Fruit fly (Drosophila melanogaster) whole organism, embryonic: ENCODE data around the gene Jhbp12.

ENCODE experiments used
- Aef1 ChIP-seq: fragments of 200-800 bp; sonication (Bioruptor generic); IDR thresholded peaks from 3 replicates; pipeline ENCODE4 v1.3.6; 2022; ENCODE audit warnings: missing biosample characterization, missing genetic modification characterization
- Asciz ChIP-seq: fragments of 200-800 bp; sonication (Bioruptor generic); optimal IDR thresholded peaks from 2 replicates; lab custom pipeline; 2017; ENCODE audit warnings: missing biosample characterization, mild to moderate bottlenecking, missing genetic modification characterization, missing genetic modification reagents
- Atf-2 ChIP-seq: fragments of 200-800 bp; sonication (Bioruptor generic); optimal IDR thresholded peaks from 2 replicates; lab custom pipeline; 2016; ENCODE audit warnings: missing biosample characterization, missing genetic modification characterization
- B-H1 ChIP-seq: fragments of 200-800 bp; sonication (Bioruptor generic); IDR thresholded peaks from 3 replicates; pipeline ENCODE4 v1.3.6; 2022; ENCODE audit warnings: missing biosample characterization, missing genetic modification characterization
- Blimp-1 ChIP-seq: fragments of 200-800 bp; sonication (Bioruptor generic); optimal IDR thresholded peaks from 3 replicates; lab custom pipeline; 2018; ENCODE audit warnings: missing biosample characterization, missing genetic modification characterization, mild to moderate bottlenecking, moderate library complexity, missing genetic modification reagents
- CG12219 ChIP-seq: fragments of 200-800 bp; sonication (Bioruptor generic); optimal IDR thresholded peaks from 3 replicates; lab custom pipeline; 2018; ENCODE audit warnings: missing biosample characterization, mild to moderate bottlenecking, missing genetic modification characterization
- CG15011 ChIP-seq: fragments of 200-800 bp; sonication (Bioruptor generic); optimal IDR thresholded peaks from 3 replicates; lab custom pipeline; 2018; ENCODE audit warnings: missing biosample characterization, mild to moderate bottlenecking, missing genetic modification characterization
- CG17328 ChIP-seq: fragments of 200-800 bp; sonication (Bioruptor generic); IDR thresholded peaks from 2 replicates; pipeline ENCODE4 v1.3.6; 2022; ENCODE audit warnings: missing biosample characterization, missing genetic modification characterization
- CG17912 ChIP-seq: fragments of 200-800 bp; sonication (Bioruptor generic); optimal IDR thresholded peaks from 2 replicates; lab custom pipeline; 2018; ENCODE audit warnings: missing biosample characterization, mild to moderate bottlenecking, missing genetic modification characterization
- CG2116 ChIP-seq: fragments of 200-800 bp; sonication (Bioruptor generic); optimal IDR thresholded peaks from 3 replicates; lab custom pipeline; 2018; ENCODE audit warnings: missing biosample characterization, mild to moderate bottlenecking, missing genetic modification characterization
- CG32767 ChIP-seq: fragments of 200-800 bp; sonication (Bioruptor generic); IDR thresholded peaks from 2 replicates; pipeline ENCODE4 v1.3.6; 2022; ENCODE audit warnings: missing biosample characterization, missing genetic modification characterization
- CG32772 ChIP-seq: fragments of 200-800 bp; sonication (Bioruptor generic); IDR thresholded peaks from 2 replicates; pipeline ENCODE4 v1.3.6; 2022; ENCODE audit warnings: missing biosample characterization, missing genetic modification characterization
- CG4328 ChIP-seq: fragments of 200-800 bp; sonication (Bioruptor generic); optimal IDR thresholded peaks from 3 replicates; lab custom pipeline; 2017; ENCODE audit warnings: missing biosample characterization, missing genetic modification reagents, missing genetic modification characterization
- CG7357 ChIP-seq: fragments of 200-800 bp; sonication (Bioruptor generic); IDR thresholded peaks from 3 replicates; pipeline ENCODE4 v1.3.6; 2022; ENCODE audit warnings: missing biosample characterization, missing genetic modification characterization
- CG7928 ChIP-seq: fragments of 200-800 bp; sonication (Bioruptor generic); optimal IDR thresholded peaks from 2 replicates; lab custom pipeline; 2017; ENCODE audit warnings: missing biosample characterization, mild to moderate bottlenecking, missing genetic modification characterization
- CG9609 ChIP-seq: fragments of 200-800 bp; sonication (Bioruptor generic); optimal IDR thresholded peaks from 3 replicates; lab custom pipeline; 2016; ENCODE audit warnings: missing biosample characterization, missing genetic modification characterization
- CTCF ChIP-seq: fragments of 200-800 bp; sonication (Bioruptor generic); optimal IDR thresholded peaks from 2 replicates; lab custom pipeline; 2017; ENCODE audit warnings: missing biosample characterization, mild to moderate bottlenecking, missing genetic modification characterization, moderate library complexity
- Dp ChIP-seq: fragments of 200-800 bp; sonication (Bioruptor generic); optimal IDR thresholded peaks from 2 replicates; lab custom pipeline; 2018; ENCODE audit warnings: missing biosample characterization, mild to moderate bottlenecking, missing genetic modification characterization, moderate library complexity
- Dref ChIP-seq: fragments of 200-800 bp; sonication (Bioruptor generic); IDR thresholded peaks from 2 replicates; pipeline ENCODE4 v1.3.6; 2022; ENCODE audit warnings: missing biosample characterization, missing genetic modification characterization
- E2f2 ChIP-seq: fragments of 200-800 bp; sonication (Bioruptor generic); IDR thresholded peaks from 2 replicates; pipeline ENCODE4 v1.3.6; 2022; ENCODE audit warnings: missing biosample characterization, missing genetic modification characterization
- Ets65A ChIP-seq: fragments of 200-800 bp; sonication (Bioruptor generic); peaks from one replicate; lab custom pipeline; 2016; ENCODE audit warnings: missing biosample characterization, missing genetic modification characterization
- Fer3 ChIP-seq: fragments of 200-800 bp; sonication (Bioruptor generic); optimal IDR thresholded peaks from 2 replicates; lab custom pipeline; 2018; ENCODE audit warnings: missing biosample characterization, mild to moderate bottlenecking, missing genetic modification characterization, moderate library complexity
- H2.0 ChIP-seq: fragments of 200-800 bp; sonication (Bioruptor generic); IDR thresholded peaks from 2 replicates; pipeline ENCODE4 v1.3.6; 2022; ENCODE audit warnings: missing biosample characterization, missing genetic modification characterization
- Mrtf ChIP-seq: fragments of 200-800 bp; sonication (Bioruptor generic); IDR thresholded peaks from 3 replicates; pipeline ENCODE4 v1.3.6; 2022; ENCODE audit warnings: missing biosample characterization, missing genetic modification characterization
- NC2α ChIP-seq: fragments of 200-800 bp; sonication (Bioruptor generic); optimal IDR thresholded peaks from 2 replicates; lab custom pipeline; 2016; ENCODE audit warnings: missing biosample characterization, missing genetic modification characterization
- Trl ChIP-seq, 3 experiments: fragments of >200 bp in 2 of 3; fragments of 200-800 bp in 1 of 3; sonication (Bioruptor generic) in 1 of 3; optimal IDR thresholded peaks; 2 replicates in 1 of 3; 3 replicates in 2 of 3; lab custom pipeline; 2016 to 2017; ENCODE audit warnings: missing biosample characterization in 1 of 3, missing genetic modification characterization in 1 of 3
- Vsx1 ChIP-seq: fragments of 200-800 bp; sonication (Bioruptor generic); optimal IDR thresholded peaks from 2 replicates; lab custom pipeline; 2017; ENCODE audit warnings: missing biosample characterization, mild to moderate bottlenecking, missing genetic modification characterization, missing genetic modification reagents
- ash1 ChIP-seq: fragments of 200-800 bp; sonication (Bioruptor generic); optimal IDR thresholded peaks from 2 replicates; lab custom pipeline; 2018; ENCODE audit warnings: missing biosample characterization, mild to moderate bottlenecking, missing genetic modification characterization
- btn ChIP-seq: fragments of 200-800 bp; sonication (Bioruptor generic); optimal IDR thresholded peaks from 2 replicates; lab custom pipeline; 2016; ENCODE audit warnings: missing biosample characterization, missing genetic modification characterization
- crc ChIP-seq: fragments of 200-800 bp; sonication (Bioruptor generic); optimal IDR thresholded peaks from 2 replicates; lab custom pipeline; 2016; ENCODE audit warnings: missing biosample characterization, missing genetic modification characterization
- ewg ChIP-seq: fragments of 200-800 bp; sonication (Bioruptor generic); optimal IDR thresholded peaks from 3 replicates; lab custom pipeline; 2017; ENCODE audit warnings: mild to moderate bottlenecking, missing biosample characterization, missing genetic modification reagents, missing genetic modification characterization
- eyg ChIP-seq: fragments of 200-800 bp; sonication (Bioruptor generic); optimal IDR thresholded peaks from 3 replicates; lab custom pipeline; 2016; ENCODE audit warnings: missing biosample characterization, missing genetic modification characterization
- fd102C ChIP-seq: fragments of 200-800 bp; sonication (Bioruptor generic); optimal IDR thresholded peaks from 2 replicates; lab custom pipeline; 2018; ENCODE audit warnings: missing biosample characterization, mild to moderate bottlenecking, missing genetic modification characterization, moderate library complexity
- fu2 ChIP-seq: fragments of 200-800 bp; sonication (Bioruptor generic); optimal IDR thresholded peaks from 2 replicates; lab custom pipeline; 2016; ENCODE audit warnings: missing biosample characterization, missing genetic modification characterization
- grau ChIP-seq: fragments of 200-800 bp; optimal IDR thresholded peaks from 3 replicates; lab custom pipeline; 2019; ENCODE audit warnings: missing biosample characterization, mild to moderate bottlenecking, missing genetic modification characterization, moderate library complexity
- gsb-n ChIP-seq: fragments of 200-800 bp; sonication (Bioruptor generic); optimal IDR thresholded peaks from 3 replicates; lab custom pipeline; 2018; ENCODE audit warnings: missing biosample characterization, mild to moderate bottlenecking, missing genetic modification characterization
- jigr1 ChIP-seq: fragments of 200-800 bp; sonication (Bioruptor generic); IDR thresholded peaks from 3 replicates; pipeline ENCODE4 v1.3.6; 2022; ENCODE audit warnings: missing biosample characterization, missing genetic modification characterization
- nerfin-1 ChIP-seq: fragments of 200-800 bp; sonication (Bioruptor generic); optimal IDR thresholded peaks from 3 replicates; lab custom pipeline; 2019; ENCODE audit warnings: missing biosample characterization, mild to moderate bottlenecking, missing genetic modification characterization, moderate library complexity
- nmo ChIP-seq: fragments of 200-800 bp; sonication (Bioruptor generic); optimal IDR thresholded peaks from 2 replicates; lab custom pipeline; 2018; ENCODE audit warnings: missing biosample characterization, mild to moderate bottlenecking, missing genetic modification characterization, moderate library complexity
- nom ChIP-seq: fragments of 200-800 bp; sonication (Bioruptor generic); optimal IDR thresholded peaks from 2 replicates; lab custom pipeline; 2017; ENCODE audit warnings: missing biosample characterization, missing genetic modification characterization, mild to moderate bottlenecking, moderate library complexity, missing genetic modification reagents
- pita ChIP-seq: fragments of 200-800 bp; sonication (Bioruptor generic); optimal IDR thresholded peaks from 2 replicates; lab custom pipeline; 2017; ENCODE audit warnings: missing biosample characterization, mild to moderate bottlenecking, missing genetic modification characterization
- pzg ChIP-seq: fragments of 200-800 bp; sonication (Bioruptor generic); optimal IDR thresholded peaks from 3 replicates; lab custom pipeline; 2018; ENCODE audit warnings: missing biosample characterization, mild to moderate bottlenecking, missing genetic modification characterization, moderate library complexity
- rib ChIP-seq: fragments of 200-800 bp; sonication (Bioruptor generic); IDR thresholded peaks from 2 replicates; pipeline ENCODE4 v1.3.6; 2022; ENCODE audit warnings: missing biosample characterization, missing genetic modification characterization
- sd ChIP-seq: fragments of 200-800 bp; sonication (Bioruptor generic); optimal IDR thresholded peaks from 3 replicates; lab custom pipeline; 2018; ENCODE audit warnings: missing biosample characterization, mild to moderate bottlenecking, missing genetic modification characterization, moderate library complexity
- slbo ChIP-seq: fragments of 200-800 bp; sonication (Bioruptor generic); IDR thresholded peaks from 2 replicates; pipeline ENCODE4 v1.3.6; 2022; ENCODE audit warnings: missing biosample characterization, missing genetic modification characterization
- sr ChIP-seq: fragments of 200-800 bp; sonication (Bioruptor generic); IDR thresholded peaks from 3 replicates; pipeline ENCODE4 v1.3.6; 2022; ENCODE audit warnings: missing biosample characterization, missing genetic modification characterization
- tll ChIP-seq, 2 experiments: fragments of 200-800 bp in 1 of 2; fragments of >200 bp in 1 of 2; sonication (Bioruptor generic) in 1 of 2; optimal IDR thresholded peaks; 2 replicates each; lab custom pipeline; 2017 to 2019; ENCODE audit warnings: missing biosample characterization in 2 of 2, missing genetic modification characterization in 2 of 2, mild to moderate bottlenecking in 1 of 2, moderate library complexity in 1 of 2
- tup ChIP-seq: fragments of 200-800 bp; sonication (Bioruptor generic); optimal IDR thresholded peaks from 2 replicates; lab custom pipeline; 2016; ENCODE audit warnings: missing biosample characterization, mild to moderate bottlenecking, missing genetic modification characterization, moderate library complexity

Jhbp12 gene

dm6 chr3R:24496084-24496483 lies 28.5 kb upstream of the Jhbp12 start:
- TF ChIP-seq CG17912 (GFP tag; lab: Kevin White, UChicago), result no peak
- TF ChIP-seq CG32772 (GFP tag; lab: Robert Waterston, UW), result 0 out of 2 replicates have a peak, but pooled peaks have one; percentile 5
- no peak for TF ChIP-seq CG9609 (GFP tag; lab: Kevin White, UChicago)
- no peak for TF ChIP-seq CG17328 (GFP tag; lab: Robert Waterston, UW)
- peak; percentile 67 for TF ChIP-seq Ets65A
- no peak for TF ChIP-seq Blimp-1 (GFP tag; lab: Kevin White, UChicago)
- TF ChIP-seq, all 482 proteins: peak for 2

dm6 chr3R:24503627-24504026 lies 21.0 kb upstream of the Jhbp12 start:
- TF ChIP-seq tll (GFP tag; optimal IDR thresholded peaks at IDR 0.05; lab: Kevin White, UChicago), result no peak
- TF ChIP-seq Asciz, result no peak
- no peak for TF ChIP-seq sr (GFP tag; lab: Robert Waterston, UW)
- no peak for TF ChIP-seq fu2
- TF ChIP-seq slbo, result no peak
- TF ChIP-seq tup, result no peak
- TF ChIP-seq Atf-2, result no peak
- TF ChIP-seq ash1 (GFP tag; lab: Kevin White, UChicago), result no peak
- no peak for TF ChIP-seq nom (GFP tag; lab: Kevin White, UChicago)
- no peak for TF ChIP-seq CG15011 (GFP tag; lab: Kevin White, UChicago)
- TF ChIP-seq Mrtf (GFP tag; lab: Robert Waterston, UW), result 0 out of 3 replicates have a peak, but pooled peaks have one; percentile 8
- peak; percentile 48 for TF ChIP-seq CTCF (GFP tag; lab: Kevin White, UChicago)
- no peak for TF ChIP-seq H2.0 (GFP tag; lab: Robert Waterston, UW)
- TF ChIP-seq CG7357, result no peak
- no peak for TF ChIP-seq Aef1

- TF ChIP-seq Fer3 (no peak), pita (GFP tag; lab: Kevin White, UChicago) (no peak), ewg (GFP tag; lab: Kevin White, UChicago) (peak; percentile 86), grau (tag; lab: Kevin White, UChicago) (no peak), CG4328 (GFP tag; lab: Kevin White, UChicago) (no peak), sd (tag; lab: Kevin White, UChicago) (peak; percentile 61), CG2116 (GFP tag; lab: Kevin White, UChicago) (peak; percentile 4), nmo (GFP tag; lab: Kevin White, UChicago) (peak; percentile 26), nerfin-1 (peak; percentile 97), CG7928 (GFP tag; lab: Kevin White, UChicago) (no peak), Dp (peak; percentile 28), B-H1 (no peak), fd102C (GFP tag; lab: Kevin White, UChicago) (no peak), Trl (optimal IDR thresholded peaks at IDR 0.05; lab: Kevin White, UChicago) (peak; percentile 21 to 34), Trl (GFP tag; optimal IDR thresholded peaks at IDR 0.05; lab: Kevin White, UChicago) (no peak), CG32767 (GFP tag; lab: Robert Waterston, UW) (no peak), pzg (peak; percentile 4), btn (GFP tag; lab: Kevin White, UChicago) (no peak), crc (GFP tag; lab: Kevin White, UChicago) (no peak), Vsx1 (GFP tag; lab: Kevin White, UChicago) (no peak), gsb-n (no peak), jigr1 (no peak), rib (GFP tag; lab: Robert Waterston, UW) (no peak), Dref (GFP tag; lab: Robert Waterston, UW) (0 out of 2 replicates have a peak, but pooled peaks have one; percentile 28), E2f2 (GFP tag; lab: Robert Waterston, UW) (peak; percentile 27; the same call in 1 of the 2 replicates), eyg (no peak), NC2α (GFP tag; lab: Kevin White, UChicago) (no peak), Mrtf (GFP tag; lab: Robert Waterston, UW) (no peak), CG12219 (GFP tag; lab: Kevin White, UChicago) (no peak)
Observed at dm6 chr3R:24514652-24515328, 9.8 kb upstream of the Jhbp12 start, which contains the start of the genes nAChRbeta2 and DZIP1. nAChRbeta2 (minus strand) TSS chr3R:24515106. DZIP1 (plus strand) TSS chr3R:24515278.
